Fruit fly (Drosophila melanogaster) whole organism, embryonic: ENCODE results near the gene CG18749.
A peak's percentile ranks its signal among the peaks of the same experiment; 100 is the strongest.

Source experiments
- Atf-2 ChIP-seq: fragments of 200-800 bp; sonication (Bioruptor generic); optimal IDR thresholded peaks from 2 replicates; lab custom pipeline; 2016; ENCODE audit warnings: missing biosample characterization, missing genetic modification characterization
- CG10267 ChIP-seq: fragments of 200-800 bp; sonication (Bioruptor generic); optimal IDR thresholded peaks from 2 replicates; lab custom pipeline; 2018; ENCODE audit warnings: missing biosample characterization, mild to moderate bottlenecking, missing genetic modification characterization, moderate library complexity
- CG10366 ChIP-seq: fragments of 200-800 bp; sonication (Bioruptor generic); IDR thresholded peaks from 2 replicates; pipeline ENCODE4 v1.3.6; 2022; ENCODE audit warnings: missing biosample characterization, missing genetic modification characterization
- CG10431 ChIP-seq: fragments of 200-800 bp; sonication (Bioruptor generic); optimal IDR thresholded peaks from 3 replicates; lab custom pipeline; 2018; ENCODE audit warnings: missing biosample characterization, mild to moderate bottlenecking, missing genetic modification characterization
- CG10979 ChIP-seq: fragments of 200-800 bp; sonication (Bioruptor generic); optimal IDR thresholded peaks from 2 replicates; lab custom pipeline; 2018; ENCODE audit warnings: missing biosample characterization, mild to moderate bottlenecking, missing genetic modification characterization, moderate library complexity
- CG11695 ChIP-seq: fragments of 200-800 bp; sonication (Bioruptor generic); IDR thresholded peaks from 3 replicates; pipeline ENCODE4 v1.3.6; 2022; ENCODE audit warnings: missing biosample characterization, missing genetic modification characterization
- CG12104 ChIP-seq: fragments of 200-800 bp; sonication (Bioruptor generic); optimal IDR thresholded peaks from 3 replicates; lab custom pipeline; 2016; ENCODE audit warnings: missing biosample characterization, missing genetic modification characterization
- CG12299 ChIP-seq: fragments of 200-800 bp; sonication (Bioruptor generic); optimal IDR thresholded peaks from 2 replicates; lab custom pipeline; 2018; ENCODE audit warnings: missing biosample characterization, mild to moderate bottlenecking, missing genetic modification characterization
- CG1233 ChIP-seq: fragments of 200-800 bp; sonication (Bioruptor generic); optimal IDR thresholded peaks from 4 replicates; lab custom pipeline; 2018; ENCODE audit warnings: missing biosample characterization, mild to moderate bottlenecking, missing genetic modification characterization
- CG12659 ChIP-seq: fragments of 200-800 bp; sonication (Bioruptor generic); optimal IDR thresholded peaks from 3 replicates; lab custom pipeline; 2017; ENCODE audit warnings: mild to moderate bottlenecking, missing biosample characterization, missing genetic modification reagents, missing genetic modification characterization
- CG13624 ChIP-seq: fragments of 200-800 bp; sonication (Bioruptor generic); optimal IDR thresholded peaks from 2 replicates; lab custom pipeline; 2016; ENCODE audit warnings: missing biosample characterization, missing genetic modification characterization
- CG17328 ChIP-seq: fragments of 200-800 bp; sonication (Bioruptor generic); IDR thresholded peaks from 2 replicates; pipeline ENCODE4 v1.3.6; 2022; ENCODE audit warnings: missing biosample characterization, missing genetic modification characterization
- CG17802 ChIP-seq: fragments of 200-800 bp; sonication (Bioruptor generic); optimal IDR thresholded peaks from 2 replicates; lab custom pipeline; 2018; ENCODE audit warnings: missing biosample characterization, mild to moderate bottlenecking, missing genetic modification characterization, moderate library complexity
- CG17829 ChIP-seq: fragments of 200-800 bp; optimal IDR thresholded peaks from 2 replicates; lab custom pipeline; 2019; ENCODE audit warnings: missing biosample characterization, mild to moderate bottlenecking, missing genetic modification characterization, moderate library complexity
- CG18011 ChIP-seq: fragments of 200-800 bp; sonication (Bioruptor generic); optimal IDR thresholded peaks from 2 replicates; lab custom pipeline; 2017; ENCODE audit warnings: missing biosample characterization, missing genetic modification characterization, mild to moderate bottlenecking, moderate library complexity, missing genotype
- CG2678 ChIP-seq: fragments of 200-800 bp; sonication (Bioruptor generic); optimal IDR thresholded peaks from 3 replicates; lab custom pipeline; 2019; ENCODE audit warnings: missing biosample characterization, mild to moderate bottlenecking, missing genetic modification characterization, moderate library complexity
- CG30403 ChIP-seq: fragments of 200-800 bp; sonication (Bioruptor generic); optimal IDR thresholded peaks from 3 replicates; lab custom pipeline; 2016; ENCODE audit warnings: missing biosample characterization, missing genetic modification characterization
- CG32772 ChIP-seq: fragments of 200-800 bp; sonication (Bioruptor generic); IDR thresholded peaks from 2 replicates; pipeline ENCODE4 v1.3.6; 2022; ENCODE audit warnings: missing biosample characterization, missing genetic modification characterization
- CG3838 ChIP-seq: fragments of 200-800 bp; sonication (Bioruptor generic); optimal IDR thresholded peaks from 3 replicates; lab custom pipeline; 2016; ENCODE audit warnings: missing biosample characterization, missing genetic modification characterization
- CG6791 ChIP-seq: fragments of 200-800 bp; sonication (Bioruptor generic); IDR thresholded peaks from 3 replicates; pipeline ENCODE4 v1.3.6; 2022; ENCODE audit warnings: missing biosample characterization, missing genetic modification characterization; ENCODE audit not compliant: partially characterized antibody
- CG7963 ChIP-seq: fragments of 200-800 bp; sonication (Bioruptor generic); IDR thresholded peaks from 3 replicates; pipeline ENCODE4 v1.3.6; 2022; ENCODE audit warnings: missing biosample characterization, missing genetic modification characterization; ENCODE audit not compliant: partially characterized antibody
- CG8359 ChIP-seq: fragments of 200-800 bp; sonication (Bioruptor generic); optimal IDR thresholded peaks from 2 replicates; lab custom pipeline; 2017; ENCODE audit warnings: missing biosample characterization, mild to moderate bottlenecking, missing genetic modification characterization, borderline replicate concordance
- CG9437 ChIP-seq: fragments of 200-800 bp; sonication (Bioruptor generic); optimal IDR thresholded peaks from 2 replicates; lab custom pipeline; 2018; ENCODE audit warnings: missing biosample characterization, mild to moderate bottlenecking, missing genetic modification characterization
- CG9727 ChIP-seq: fragments of 200-800 bp; sonication (Bioruptor generic); optimal IDR thresholded peaks from 3 replicates; lab custom pipeline; 2017; ENCODE audit warnings: missing biosample characterization, mild to moderate bottlenecking, missing genetic modification characterization
- Deaf1 ChIP-seq: fragments of 200-800 bp; optimal IDR thresholded peaks from 3 replicates; lab custom pipeline; 2019; ENCODE audit warnings: missing biosample characterization, mild to moderate bottlenecking, missing genetic modification characterization, moderate library complexity
- Hey ChIP-seq: fragments of 200-800 bp; sonication (Bioruptor generic); optimal IDR thresholded peaks from 3 replicates; lab custom pipeline; 2018; ENCODE audit warnings: missing biosample characterization, mild to moderate bottlenecking, missing genetic modification characterization
- NFAT ChIP-seq: fragments of 200-800 bp; sonication (Bioruptor generic); IDR thresholded peaks from 2 replicates; pipeline ENCODE4 v1.3.6; 2022; ENCODE audit warnings: missing biosample characterization, missing genetic modification characterization
- Oli ChIP-seq: fragments of 200-800 bp; sonication (Bioruptor generic); optimal IDR thresholded peaks from 2 replicates; lab custom pipeline; 2018; ENCODE audit warnings: missing biosample characterization, mild to moderate bottlenecking, missing genetic modification characterization, moderate library complexity
- PHDP ChIP-seq: fragments of 200-800 bp; sonication (Bioruptor generic); optimal IDR thresholded peaks from 3 replicates; lab custom pipeline; 2018; ENCODE audit warnings: missing biosample characterization, mild to moderate bottlenecking, missing genetic modification characterization, moderate library complexity
- Rfx ChIP-seq: fragments of 200-800 bp; sonication (Bioruptor generic); IDR thresholded peaks from 2 replicates; pipeline ENCODE4 v1.3.6; 2022; ENCODE audit warnings: missing biosample characterization, missing genetic modification characterization
- Six4 ChIP-seq: fragments of 200-800 bp; sonication (Bioruptor generic); optimal IDR thresholded peaks from 2 replicates; lab custom pipeline; 2016; ENCODE audit warnings: missing biosample characterization, missing genetic modification characterization
- ara ChIP-seq: fragments of 200-800 bp; sonication (Bioruptor generic); IDR thresholded peaks from 2 replicates; pipeline ENCODE4 v1.3.6; 2022; ENCODE audit warnings: missing biosample characterization, missing genetic modification characterization
- ato ChIP-seq: fragments of 200-800 bp; sonication (Bioruptor generic); IDR thresholded peaks from 2 replicates; pipeline ENCODE4 v1.3.6; 2022; ENCODE audit warnings: missing biosample characterization, missing genetic modification characterization; ENCODE audit not compliant: partially characterized antibody
- caup ChIP-seq: fragments of 200-800 bp; sonication (Bioruptor generic); optimal IDR thresholded peaks from 3 replicates; lab custom pipeline; 2017; ENCODE audit warnings: missing biosample characterization, mild to moderate bottlenecking, missing genetic modification characterization, moderate library complexity; ENCODE audit not compliant: severe bottlenecking
- ewg ChIP-seq: fragments of 200-800 bp; sonication (Bioruptor generic); optimal IDR thresholded peaks from 3 replicates; lab custom pipeline; 2017; ENCODE audit warnings: mild to moderate bottlenecking, missing biosample characterization, missing genetic modification reagents, missing genetic modification characterization
- exex ChIP-seq: fragments of 200-800 bp; sonication (Bioruptor generic); optimal IDR thresholded peaks from 4 replicates; lab custom pipeline; 2018; ENCODE audit warnings: missing biosample characterization, mild to moderate bottlenecking, missing genetic modification characterization, moderate library complexity
- fd96Cb ChIP-seq: fragments of 200-800 bp; sonication (Bioruptor generic); optimal IDR thresholded peaks from 2 replicates; lab custom pipeline; 2018; ENCODE audit warnings: missing biosample characterization, mild to moderate bottlenecking, missing genetic modification characterization, moderate library complexity
- fru ChIP-seq: fragments of >200 bp; optimal IDR thresholded peaks from 2 replicates; lab custom pipeline; 2017
- gce ChIP-seq: fragments of 200-800 bp; sonication (Bioruptor generic); IDR thresholded peaks from 3 replicates; pipeline ENCODE4 v1.3.6; 2022; ENCODE audit warnings: missing biosample characterization, missing genetic modification characterization
- kay ChIP-seq: fragments of 200-800 bp; sonication (Bioruptor generic); optimal IDR thresholded peaks from 2 replicates; lab custom pipeline; 2016; ENCODE audit warnings: missing biosample characterization, missing genetic modification characterization
- lab ChIP-seq: fragments of 200-800 bp; sonication (Bioruptor generic); optimal IDR thresholded peaks from 3 replicates; lab custom pipeline; 2017; ENCODE audit warnings: missing biosample characterization, missing genetic modification characterization, mild to moderate bottlenecking, moderate library complexity, missing genetic modification reagents
- mld ChIP-seq: fragments of 200-800 bp; sonication (Bioruptor generic); IDR thresholded peaks from 3 replicates; pipeline ENCODE4 v1.3.6; 2022; ENCODE audit warnings: missing biosample characterization, missing genetic modification characterization; ENCODE audit not compliant: partially characterized antibody
- nmo ChIP-seq: fragments of 200-800 bp; sonication (Bioruptor generic); optimal IDR thresholded peaks from 2 replicates; lab custom pipeline; 2018; ENCODE audit warnings: missing biosample characterization, mild to moderate bottlenecking, missing genetic modification characterization, moderate library complexity
- pho ChIP-seq: fragments of 200-800 bp; sonication (Bioruptor generic); optimal IDR thresholded peaks from 2 replicates; lab custom pipeline; 2016; ENCODE audit warnings: missing biosample characterization, missing genetic modification characterization
- pum ChIP-seq: fragments of 200-800 bp; sonication (Bioruptor generic); optimal IDR thresholded peaks from 2 replicates; lab custom pipeline; 2016; ENCODE audit warnings: missing biosample characterization, missing genetic modification characterization
- repo ChIP-seq: fragments of 200-800 bp; sonication (Bioruptor generic); optimal IDR thresholded peaks from 2 replicates; lab custom pipeline; 2016; ENCODE audit warnings: missing biosample characterization, missing genetic modification characterization
- rib ChIP-seq: fragments of 200-800 bp; sonication (Bioruptor generic); IDR thresholded peaks from 2 replicates; pipeline ENCODE4 v1.3.6; 2022; ENCODE audit warnings: missing biosample characterization, missing genetic modification characterization
- salm ChIP-seq: fragments of 200-800 bp; sonication (Bioruptor generic); optimal IDR thresholded peaks from 2 replicates; lab custom pipeline; 2018; ENCODE audit warnings: missing biosample characterization, mild to moderate bottlenecking, missing genetic modification characterization
- sna ChIP-seq: fragments of 200-800 bp; sonication (Bioruptor generic); IDR thresholded peaks from 2 replicates; pipeline ENCODE4 v1.3.6; 2022; ENCODE audit warnings: missing biosample characterization, missing genetic modification characterization; ENCODE audit not compliant: partially characterized antibody
- sr ChIP-seq: fragments of 200-800 bp; sonication (Bioruptor generic); IDR thresholded peaks from 3 replicates; pipeline ENCODE4 v1.3.6; 2022; ENCODE audit warnings: missing biosample characterization, missing genetic modification characterization
- trem ChIP-seq: fragments of 200-800 bp; optimal IDR thresholded peaks from 3 replicates; lab custom pipeline; 2019; ENCODE audit warnings: missing biosample characterization, mild to moderate bottlenecking, missing genetic modification characterization, moderate library complexity

Gene CG18749

dm6 chr3R:8233864-8234263 is 10.0 kb upstream of the CG18749 start (continued):
- TF ChIP-seq pum (no peak), Atf-2 (GFP tag; lab: Kevin White, UChicago) (no peak), CG18011 (GFP tag; lab: Kevin White, UChicago) (no peak), Oli (tag; lab: Kevin White, UChicago) (peak; percentile 16), CG11695 (GFP tag; lab: Robert Waterston, UW) (no peak), CG10431 (no peak), CG9437 (GFP tag; lab: Kevin White, UChicago) (no peak), trem (no peak), fru (lab: Kevin White, UChicago) (no peak), nmo (GFP tag; lab: Kevin White, UChicago) (no peak), kay (GFP tag; lab: Kevin White, UChicago) (no peak), CG13624 (no peak), CG8359 (no peak), rib (no peak), CG7963 (GFP tag; lab: Robert Waterston, UW) (no peak), repo (GFP tag; lab: Kevin White, UChicago) (no peak), CG3838 (GFP tag; lab: Kevin White, UChicago) (no peak), CG1233 (GFP tag; lab: Kevin White, UChicago) (no peak), CG12104 (GFP tag; lab: Kevin White, UChicago) (no peak), CG9727 (GFP tag; lab: Kevin White, UChicago) (no peak), salm (tag; lab: Kevin White, UChicago) (no peak), ato (peak; percentile 21; the same call in 1 of the 2 replicates), caup (GFP tag; lab: Kevin White, UChicago) (no peak), Hey (no peak), CG12659 (GFP tag; lab: Kevin White, UChicago) (no peak), PHDP (tag; lab: Kevin White, UChicago) (peak; percentile 13), CG17802 (tag; lab: Kevin White, UChicago) (no peak), CG12299 (tag; lab: Kevin White, UChicago) (no peak), CG17829 (tag; lab: Kevin White, UChicago) (no peak), CG10366 (GFP tag; lab: Robert Waterston, UW) (no peak), CG2678 (tag; lab: Kevin White, UChicago) (no peak), ara (GFP tag; lab: Robert Waterston, UW) (0 out of 2 replicates have a peak, but pooled peaks have one; percentile 4), CG10267 (peak; percentile 7), Deaf1 (no peak), pho (GFP tag; lab: Kevin White, UChicago) (no peak), CG10979 (peak; percentile 35), NFAT (GFP tag; lab: Robert Waterston, UW) (no peak), Rfx (GFP tag; lab: Robert Waterston, UW) (no peak), CG17328 (GFP tag; lab: Robert Waterston, UW) (0 out of 2 replicates have a peak, but pooled peaks have one; percentile 46), fd96Cb (peak; percentile 16), exex (tag; lab: Kevin White, UChicago) (no peak), gce (GFP tag; lab: Robert Waterston, UW) (0 out of 3 replicates have a peak, but pooled peaks have one; percentile 25), CG32772 (no peak), lab (GFP tag; lab: Kevin White, UChicago) (no peak), Six4 (GFP tag; lab: Kevin White, UChicago) (no peak), CG30403 (GFP tag; lab: Kevin White, UChicago) (no peak), sr (GFP tag; lab: Robert Waterston, UW) (no peak), ewg (no peak), CG6791 (no peak), sna (GFP tag; lab: Robert Waterston, UW) (no peak), mld (GFP tag; lab: Robert Waterston, UW) (no peak)
